Worm (Caenorhabditis elegans) whole organism, L1 larva: Measurements from ENCODE around the gene fipr-4.
A peak's percentile ranks its signal among the peaks of the same experiment; 100 is the strongest.

ENCODE experiments used
- C04F5.9 ChIP-seq: sonication (generic microtip); optimal IDR thresholded peaks from 2 replicates; lab custom pipeline; 2016; ENCODE audit warnings: missing genetic modification characterization, missing compliant biosample characterization
- C34B4.2 ChIP-seq: sonication (generic microtip); optimal IDR thresholded peaks from 2 replicates; lab custom pipeline; 2017; ENCODE audit warnings: mild to moderate bottlenecking, missing genetic modification characterization, missing compliant biosample characterization
- Y116A8C.19 ChIP-seq: sonication (generic microtip); optimal IDR thresholded peaks from 2 replicates; lab custom pipeline; 2016; ENCODE audit warnings: missing compliant biosample characterization, missing genetic modification characterization, borderline replicate concordance
- aha-1 ChIP-seq: fragments of 150-350 bp; optimal IDR thresholded peaks from 2 replicates; lab custom pipeline; 2014; ENCODE audit warnings: missing biosample characterization, missing genetic modification characterization
- aly-2 ChIP-seq: fragments of 150-350 bp; optimal IDR thresholded peaks from 2 replicates; lab custom pipeline; 2014; ENCODE audit warnings: missing biosample characterization, missing genetic modification characterization
- ceh-63 ChIP-seq: fragments of 200-800 bp; sonication (Bioruptor generic); optimal IDR thresholded peaks from 2 replicates; lab custom pipeline; 2018; ENCODE audit warnings: mild to moderate bottlenecking, missing genetic modification characterization, missing compliant biosample characterization
- ceh-8 ChIP-seq: fragments of 200-800 bp; sonication (Bioruptor generic); optimal IDR thresholded peaks from 2 replicates; lab custom pipeline; 2018; ENCODE audit warnings: mild to moderate bottlenecking, missing genetic modification characterization, moderate library complexity, missing compliant biosample characterization
- ceh-88 ChIP-seq: fragments of 200-800 bp; sonication (Bioruptor generic); IDR thresholded peaks from 2 replicates; pipeline ENCODE4 v1.3.6; 2022; ENCODE audit warnings: missing genetic modification characterization, missing compliant biosample characterization
- dsc-1 ChIP-seq: sonication (generic microtip); optimal IDR thresholded peaks from 2 replicates; lab custom pipeline; 2016; ENCODE audit warnings: mild to moderate bottlenecking, missing genetic modification characterization, missing compliant biosample characterization
- efl-1 ChIP-seq, 4 experiments: fragments of 150-350 bp; optimal IDR thresholded peaks in 3 of 4; peaks in 1 of 4; 1 replicate in 1 of 4; 2 replicates in 3 of 4; lab custom pipeline; 2014; ENCODE audit warnings: missing biosample characterization in 2 of 4, missing genetic modification characterization in 2 of 4, missing genetic modification reagents in 2 of 4
- efl-3 ChIP-seq: fragments of 200-800 bp; sonication (Bioruptor generic); optimal IDR thresholded peaks from 2 replicates; lab custom pipeline; 2018; ENCODE audit warnings: mild to moderate bottlenecking, missing genetic modification characterization, missing compliant biosample characterization
- egl-27 ChIP-seq, 2 experiments: fragments of 150-350 bp in 1 of 2; sonication (generic microtip); optimal IDR thresholded peaks; 3 replicates each; lab custom pipeline; 2017 to 2018; ENCODE audit warnings: missing biosample characterization in 2 of 2, missing genetic modification characterization in 2 of 2, missing genetic modification reagents in 2 of 2
- fkh-10 ChIP-seq: sonication (generic microtip); optimal IDR thresholded peaks from 2 replicates; lab custom pipeline; 2017; ENCODE audit warnings: missing biosample characterization, missing genetic modification reagents, missing genetic modification characterization
- fkh-8 ChIP-seq: sonication (generic microtip); optimal IDR thresholded peaks from 2 replicates; lab custom pipeline; 2016; ENCODE audit warnings: mild to moderate bottlenecking, missing genetic modification characterization, missing compliant biosample characterization
- hlh-4 ChIP-seq: sonication (generic microtip); optimal IDR thresholded peaks from 2 replicates; lab custom pipeline; 2016; ENCODE audit warnings: mild to moderate bottlenecking, missing genetic modification characterization, missing compliant biosample characterization
- lin-13 ChIP-seq: fragments of 150-350 bp; optimal IDR thresholded peaks from 2 replicates; lab custom pipeline; 2014; ENCODE audit warnings: missing biosample characterization, missing genetic modification reagents, missing genetic modification characterization
- lir-3 ChIP-seq: sonication (generic microtip); optimal IDR thresholded peaks from 2 replicates; lab custom pipeline; 2016; ENCODE audit warnings: mild to moderate bottlenecking, missing genetic modification characterization, moderate library complexity, missing compliant biosample characterization; ENCODE audit not compliant: poor library complexity
- mab-9 ChIP-seq: fragments of 200-800 bp; sonication (Bioruptor generic); IDR thresholded peaks from 2 replicates; pipeline ENCODE4 v1.3.6; 2022; ENCODE audit warnings: missing genetic modification reagents, missing genetic modification characterization, missing compliant biosample characterization
- mep-1 ChIP-seq: fragments of 150-350 bp; optimal IDR thresholded peaks from 2 replicates; lab custom pipeline; 2014; ENCODE audit warnings: missing biosample characterization, missing genetic modification characterization
- nhr-12 ChIP-seq: sonication (generic microtip); optimal IDR thresholded peaks from 2 replicates; lab custom pipeline; 2017; ENCODE audit warnings: missing biosample characterization, missing genetic modification characterization
- nhr-237 ChIP-seq: fragments of 150-350 bp; optimal IDR thresholded peaks from 2 replicates; lab custom pipeline; 2014; ENCODE audit warnings: missing biosample characterization, missing genetic modification characterization
- nhr-28 ChIP-seq: fragments of 150-350 bp; optimal IDR thresholded peaks from 2 replicates; lab custom pipeline; 2014; ENCODE audit warnings: missing biosample characterization, missing genetic modification characterization
- nhr-71 ChIP-seq: sonication (generic microtip); optimal IDR thresholded peaks from 2 replicates; lab custom pipeline; 2016; ENCODE audit warnings: mild to moderate bottlenecking, missing genetic modification characterization, moderate library complexity, missing compliant biosample characterization
- nhr-76 ChIP-seq: sonication (generic microtip); optimal IDR thresholded peaks from 2 replicates; lab custom pipeline; 2017; ENCODE audit warnings: missing biosample characterization, missing genetic modification characterization
- nhr-85 ChIP-seq: sonication (generic microtip); peaks from one replicate; lab custom pipeline; 2016; ENCODE audit warnings: missing genetic modification characterization, inconsistent platforms, missing compliant biosample characterization
- pax-3 ChIP-seq: fragments of 200-800 bp; sonication (Bioruptor generic); optimal IDR thresholded peaks from 2 replicates; lab custom pipeline; 2018; ENCODE audit warnings: mild to moderate bottlenecking, missing genetic modification characterization, moderate library complexity, missing compliant biosample characterization
- rnt-1 ChIP-seq: sonication (generic microtip); optimal IDR thresholded peaks from 2 replicates; lab custom pipeline; 2016; ENCODE audit warnings: mild to moderate bottlenecking, missing genetic modification characterization, moderate library complexity, missing compliant biosample characterization
- snu-23 ChIP-seq: sonication (generic microtip); optimal IDR thresholded peaks from 2 replicates; lab custom pipeline; 2016; ENCODE audit warnings: missing genetic modification characterization, missing compliant biosample characterization
- tbx-2 ChIP-seq: sonication (generic microtip); optimal IDR thresholded peaks from 2 replicates; lab custom pipeline; 2016; ENCODE audit warnings: missing genetic modification characterization, missing compliant biosample characterization
- tlp-1 ChIP-seq: fragments of 150-350 bp; optimal IDR thresholded peaks from 2 replicates; lab custom pipeline; 2014; ENCODE audit warnings: missing biosample characterization, missing genetic modification characterization
- unc-30 ChIP-seq: sonication (generic microtip); optimal IDR thresholded peaks from 2 replicates; lab custom pipeline; 2017; ENCODE audit warnings: missing biosample characterization, missing genetic modification characterization
- xbp-1 ChIP-seq: sonication (generic microtip); optimal IDR thresholded peaks from 2 replicates; lab custom pipeline; 2016; ENCODE audit warnings: missing genetic modification characterization, missing compliant biosample characterization
- zag-1 ChIP-seq: fragments of 150-350 bp; optimal IDR thresholded peaks from 2 replicates; lab custom pipeline; 2014; ENCODE audit warnings: missing biosample characterization, missing genetic modification characterization
- ztf-11 ChIP-seq, 2 experiments: sonication (generic microtip); optimal IDR thresholded peaks; 2 replicates each; lab custom pipeline; 2016 to 2017; ENCODE audit warnings: missing genetic modification characterization in 2 of 2, missing biosample characterization in 1 of 2, missing compliant biosample characterization in 1 of 2

Gene fipr-4

DNA sequence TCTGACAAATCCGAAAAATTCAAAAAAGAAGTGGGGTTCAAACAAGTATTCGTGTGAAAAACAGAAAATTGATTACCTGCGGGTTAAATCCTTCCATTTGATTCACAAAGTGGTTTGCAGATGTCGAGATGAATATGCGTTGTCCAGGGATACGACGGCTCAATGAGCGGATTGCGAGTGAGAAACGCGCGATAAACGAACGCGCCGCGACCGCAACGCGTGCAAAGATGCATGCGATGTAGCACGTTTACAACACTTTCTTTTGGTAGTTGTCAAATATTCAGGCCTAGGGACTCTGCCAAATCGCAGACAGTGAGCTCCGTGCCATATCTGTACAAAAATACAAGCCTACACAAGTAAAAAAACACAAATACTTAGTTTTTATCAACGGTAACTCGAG lies 10.4 kb upstream of the fipr-4 start, which contains the start of gene fubl-1 (continued):
- TF ChIP-seq Y116A8C.19 (tag; lab: Kevin White, UChicago) (no peak), ceh-63 (GFP tag; lab: Kevin White, UChicago) (no peak), rnt-1 (tag; lab: Kevin White, UChicago) (no peak), efl-3 (GFP tag; lab: Kevin White, UChicago) (no peak), mab-9 (GFP tag; lab: Robert Waterston, UW) (no peak), nhr-76 (tag; lab: Kevin White, UChicago) (no peak), dsc-1 (tag; lab: Kevin White, UChicago) (peak; percentile 25), tbx-2 (tag; lab: Kevin White, UChicago) (no peak), fkh-10 (GFP tag; lab: Kevin White, UChicago) (no peak), mep-1 (tag; lab: Kevin White, UChicago) (no peak)

DNA sequence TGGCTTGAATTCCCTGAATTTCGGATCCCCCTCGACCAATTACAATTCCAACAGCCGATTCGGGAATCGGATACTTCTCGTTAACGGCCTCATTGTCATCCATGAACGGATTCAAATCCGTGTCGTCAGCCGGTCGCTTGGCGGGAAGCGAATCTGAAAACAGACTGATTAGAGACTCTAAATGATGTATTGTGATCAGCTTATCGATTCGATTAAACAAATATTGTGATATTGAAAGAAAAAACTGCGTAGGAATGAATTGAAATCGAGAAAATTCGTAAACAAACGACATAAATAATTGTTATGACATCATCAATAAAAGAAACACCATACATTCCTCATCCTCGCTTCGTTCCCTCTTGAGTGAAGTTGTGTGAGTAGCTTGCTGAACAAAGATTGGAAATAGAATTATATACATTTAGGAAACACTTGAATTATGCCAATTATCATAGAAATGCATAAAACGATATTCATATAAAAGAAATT lies 9.7 kb upstream of the fipr-4 start:
- TF ChIP-seq efl-1 (optimal IDR thresholded peaks at IDR 0.05; lab: Kevin White, UChicago) (no peak), efl-1 (GFP tag; optimal IDR thresholded peaks at IDR 0.05 in 1 of 2; lab: Kevin White, UChicago) (peak in 1 of 2 experiments; percentile 11), nhr-85 (tag; lab: Kevin White, UChicago) (peak; percentile 53), pax-3 (tag; lab: Kevin White, UChicago) (no peak)

DNA sequence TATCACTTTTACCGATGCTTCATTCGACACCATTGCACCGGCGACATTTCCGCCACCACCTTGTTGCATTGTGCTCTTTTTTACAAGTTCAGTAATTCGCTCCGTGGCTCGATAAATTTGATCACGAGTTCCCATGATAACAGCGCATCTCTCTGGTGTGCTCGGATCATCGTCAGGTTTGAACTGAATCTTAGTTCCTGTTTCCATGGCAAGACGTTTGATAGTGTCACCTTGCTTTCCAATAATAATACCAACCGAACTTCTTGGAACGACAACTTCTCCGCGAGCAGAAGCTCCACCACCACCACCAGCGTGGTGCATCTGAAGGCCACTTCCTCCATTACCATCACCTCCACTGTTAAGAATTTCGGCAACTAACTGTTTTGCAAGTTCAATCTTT lies 8.9 kb upstream of the fipr-4 start:
- no peak for TF ChIP-seq nhr-28 (tag; lab: Kevin White, UChicago)
- no peak for TF ChIP-seq ceh-63 (GFP tag; lab: Kevin White, UChicago)
- TF ChIP-seq C04F5.9 (tag; lab: Kevin White, UChicago): no peak
- no peak for TF ChIP-seq fkh-10 (GFP tag; lab: Kevin White, UChicago)
- no peak for TF ChIP-seq aha-1 (tag; lab: Kevin White, UChicago)
- no peak for TF ChIP-seq nhr-237
- TF ChIP-seq aly-2 (tag; lab: Kevin White, UChicago): no peak
- TF ChIP-seq hlh-4: no peak
- no peak for TF ChIP-seq C34B4.2 (tag; lab: Kevin White, UChicago)
- TF ChIP-seq snu-23 (GFP tag; lab: Kevin White, UChicago): no peak

DNA sequence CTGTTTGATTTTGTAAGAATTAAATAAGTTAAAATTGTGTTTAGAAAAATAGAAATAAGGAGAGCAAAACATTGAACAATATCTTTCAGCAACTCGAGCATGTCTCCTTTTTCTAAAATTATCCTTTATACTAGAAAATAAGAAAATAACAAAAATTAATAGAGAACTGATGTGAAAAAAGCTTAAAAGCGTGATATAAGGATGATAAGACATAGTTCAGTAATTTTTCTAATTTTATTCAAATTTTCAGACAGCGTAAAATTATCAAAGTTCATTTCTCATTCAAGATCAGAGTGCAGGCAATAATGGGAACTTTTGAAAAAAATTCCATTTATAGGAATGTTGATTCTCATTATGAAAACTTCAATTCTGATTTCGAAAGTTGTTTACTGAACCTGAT lies 5.1 kb upstream of the fipr-4 start, which contains the start of gene str-182:
Gene str-182 (minus strand): TSS at position 101 of the 400 bp plus-strand sequence.
- TF ChIP-seq nhr-12 (tag; lab: Kevin White, UChicago) (no peak), fkh-8 (tag; lab: Kevin White, UChicago) (peak; percentile 41), nhr-71 (tag; lab: Kevin White, UChicago) (peak; percentile 12), zag-1 (tag; lab: Kevin White, UChicago) (no peak), ceh-63 (GFP tag; lab: Kevin White, UChicago) (no peak), ztf-11 (tag; optimal IDR thresholded peaks at IDR 0.05; lab: Kevin White, UChicago) (no peak), lin-13 (GFP tag; lab: Kevin White, UChicago) (no peak), efl-3 (GFP tag; lab: Kevin White, UChicago) (no peak), C04F5.9 (tag; lab: Kevin White, UChicago) (no peak), unc-30 (tag; lab: Kevin White, UChicago) (no peak), ceh-8 (GFP tag; lab: Kevin White, UChicago) (no peak)

DNA sequence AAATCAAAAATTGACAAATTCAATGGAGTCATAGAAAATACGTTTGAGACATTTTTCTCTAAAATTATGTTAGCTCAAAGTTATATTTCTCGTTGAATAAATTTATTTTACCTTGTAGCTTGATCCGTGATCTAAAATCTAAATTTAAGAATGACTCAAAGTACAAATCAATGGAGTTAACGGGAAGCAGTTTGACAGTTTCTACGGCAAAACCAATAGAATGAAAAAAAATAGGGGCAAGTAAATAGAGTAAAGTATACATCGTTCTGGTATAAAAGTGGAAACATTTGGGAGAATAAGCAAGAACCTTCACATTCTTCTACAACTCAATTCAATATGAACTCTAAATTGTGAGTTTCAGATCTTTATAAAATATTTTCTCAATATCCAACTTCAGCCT lies 2.7 kb upstream of the fipr-4 start, which contains the start of gene fipr-6:
Gene fipr-6 (plus strand): TSS at position 301 of the 400 bp plus-strand sequence.
- no peak for TF ChIP-seq egl-27 (tag; optimal IDR thresholded peaks at IDR 0.05; lab: Kevin White, UChicago)
- no peak for TF ChIP-seq xbp-1 (tag; lab: Kevin White, UChicago)
- TF ChIP-seq aha-1 (tag; lab: Kevin White, UChicago): no peak
- no peak for TF ChIP-seq ceh-88 (GFP tag; lab: Robert Waterston, UW)
- TF ChIP-seq tlp-1 (tag; lab: Kevin White, UChicago): no peak
- TF ChIP-seq lir-3 (tag; lab: Kevin White, UChicago): no peak
- TF ChIP-seq ceh-63 (GFP tag; lab: Kevin White, UChicago): no peak
